Worm (Caenorhabditis elegans) whole organism, L2 larva: Measurements from ENCODE around the gene ddx-15.

Experiments used
- R02D3.7 ChIP-seq: fragments of 150-350 bp; optimal IDR thresholded peaks from 2 replicates; lab custom pipeline; 2014; ENCODE audit warnings: missing biosample characterization, missing genetic modification characterization
- ZK546.5 ChIP-seq: sonication (generic microtip); optimal IDR thresholded peaks from 2 replicates; lab custom pipeline; 2017; ENCODE audit warnings: missing biosample characterization, missing genetic modification characterization
- ama-1 ChIP-seq: fragments of 150-350 bp; optimal IDR thresholded peaks from 2 replicates; lab custom pipeline; 2018; ENCODE audit warnings: inconsistent platforms
- blmp-1 ChIP-seq: sonication (generic microtip); optimal IDR thresholded peaks from 2 replicates; lab custom pipeline; 2017; ENCODE audit warnings: missing genetic modification characterization, mild to moderate bottlenecking, missing compliant biosample characterization, antibody characterized with exemption, moderate library complexity; ENCODE audit not compliant: insufficient read depth
- lin-13 ChIP-seq: fragments of 150-350 bp; optimal IDR thresholded peaks from 2 replicates; lab custom pipeline; 2014; ENCODE audit warnings: missing biosample characterization, missing genetic modification reagents, missing genetic modification characterization
- nhr-11 ChIP-seq: fragments of 150-350 bp; optimal IDR thresholded peaks from 2 replicates; lab custom pipeline; 2014; ENCODE audit warnings: missing biosample characterization, missing genetic modification characterization
- nhr-237 ChIP-seq: fragments of 150-350 bp; optimal IDR thresholded peaks from 2 replicates; lab custom pipeline; 2014; ENCODE audit warnings: missing biosample characterization, missing genetic modification characterization
- nhr-25 ChIP-seq: fragments of 150-350 bp; sonication (generic microtip); optimal IDR thresholded peaks from 3 replicates; lab custom pipeline; 2014; ENCODE audit warnings: missing biosample characterization, missing genetic modification characterization
- skn-1 ChIP-seq: sonication (generic microtip); optimal IDR thresholded peaks from 2 replicates; lab custom pipeline; 2017; ENCODE audit warnings: missing biosample characterization, missing genetic modification characterization
- snpc-4 ChIP-seq: fragments of 150-350 bp; optimal IDR thresholded peaks from 2 replicates; lab custom pipeline; 2014; ENCODE audit warnings: missing biosample characterization, missing genetic modification characterization
- ztf-11 ChIP-seq: sonication (generic microtip); optimal IDR thresholded peaks from 2 replicates; lab custom pipeline; 2017; ENCODE audit warnings: missing biosample characterization, missing genetic modification characterization

DNA sequence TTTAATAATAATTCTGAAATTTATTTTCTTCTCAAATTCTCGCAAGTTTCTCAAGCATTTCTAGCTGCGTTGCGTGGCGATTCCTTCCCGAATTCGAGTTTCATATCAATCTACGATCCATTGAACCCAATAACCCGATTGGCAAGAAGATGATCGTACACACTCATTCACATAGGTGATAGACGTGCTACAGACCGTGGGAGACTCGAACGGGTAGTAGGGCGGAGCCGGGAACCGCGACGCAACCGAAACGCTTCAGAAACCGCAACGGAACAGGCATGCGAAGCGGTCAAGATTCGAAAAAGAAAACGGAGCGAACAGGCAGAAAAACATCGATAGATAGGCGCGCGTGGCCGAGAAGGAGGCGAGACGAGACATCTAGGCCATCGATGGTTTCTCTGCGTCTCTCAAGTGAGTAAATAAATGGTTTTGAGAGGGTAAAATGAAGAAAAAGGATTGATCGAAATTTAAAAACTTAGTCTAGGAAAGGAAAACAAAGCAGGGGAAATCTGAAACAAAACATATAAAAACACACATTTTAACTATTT, 12.0 kb upstream of the ddx-15 start, which contains the start of gene madf-11:
- TF ChIP-seq R02D3.7 (tag; lab: Kevin White, UChicago) (no peak), ztf-11 (tag; lab: Kevin White, UChicago) (no peak), ZK546.5 (tag; lab: Kevin White, UChicago) (no peak), nhr-237 (tag; lab: Kevin White, UChicago) (no peak), nhr-11 (no peak), ama-1 (lab: Kevin White, UChicago) (no peak), blmp-1 (tag; lab: Kevin White, UChicago) (peak; percentile 4), lin-13 (GFP tag; lab: Kevin White, UChicago) (peak; percentile 70), nhr-25 (tag; lab: Kevin White, UChicago) (no peak), snpc-4 (tag; lab: Kevin White, UChicago) (peak; percentile 49), skn-1 (tag; lab: Kevin White, UChicago) (no peak)
